Fruit fly (Drosophila melanogaster): Measurements from ENCODE around the gene CG14260.
A peak's percentile ranks its signal among the peaks of the same experiment; 100 is the strongest.

Gene CG14260

dm6 chr3R:27244742-27245400 is 20.4 kb upstream of the CG14260 start, which contains the start of gene CG18766 (continued):
- TF ChIP-seq CG16813 (GFP tag; IDR thresholded peaks at IDR 0.05; ENCODE audit: partially characterized antibody) (0 out of 3 replicates have a peak, but pooled peaks have one; percentile 21), rib (GFP tag; IDR thresholded peaks at IDR 0.05) (no peak), ab (GFP tag; optimal IDR thresholded peaks at IDR 0.05) (peak; percentile 26), Lhr (GFP tag; optimal IDR thresholded peaks at IDR 0.05) (peak; percentile 38), CG10543 (GFP tag; optimal IDR thresholded peaks at IDR 0.05) (peak; percentile 55), Dip3 (GFP tag; optimal IDR thresholded peaks at IDR 0.05) (no peak), CG16779 (GFP tag; IDR thresholded peaks at IDR 0.05) (no peak), gro (GFP tag; optimal IDR thresholded peaks at IDR 0.05) (peak; percentile 56), ro (GFP tag; IDR thresholded peaks at IDR 0.05) (no peak), CG15011 (GFP tag; optimal IDR thresholded peaks at IDR 0.05) (no peak), CG5180 (GFP tag; optimal IDR thresholded peaks at IDR 0.05) (no peak), HmgZ (tag; optimal IDR thresholded peaks at IDR 0.05) (peak; percentile 88), HLH3B (GFP tag; IDR thresholded peaks at IDR 0.05) (no peak), Drgx (GFP tag; IDR thresholded peaks at IDR 0.05) (peak; percentile 10; the same call in 1 of the 2 replicates), az2 (GFP tag; optimal IDR thresholded peaks at IDR 0.05) (no peak), CG15514 (GFP tag; optimal IDR thresholded peaks at IDR 0.05) (peak; percentile 64), CG4730 (GFP tag; IDR thresholded peaks at IDR 0.05) (no peak), CG7987 (GFP tag; optimal IDR thresholded peaks at IDR 0.05) (peak; percentile 6), CG14710 (tag; optimal IDR thresholded peaks at IDR 0.05) (peak; percentile 12), HmgD (GFP tag; optimal IDR thresholded peaks at IDR 0.05) (peak; percentile 86), nerfin-2 (GFP tag; IDR thresholded peaks at IDR 0.05; ENCODE audit: partially characterized antibody) (no peak), ato (GFP tag; IDR thresholded peaks at IDR 0.05; ENCODE audit: partially characterized antibody) (peak; percentile 42; the same call in 1 of the 2 replicates), CG9932 (GFP tag; IDR thresholded peaks at IDR 0.05) (peak; percentile 54), CG13287 (GFP tag; IDR thresholded peaks at IDR 0.05; ENCODE audit: partially characterized antibody) (peak; percentile 47; the same call in 1 of the 2 replicates), Atf6 (GFP tag; IDR thresholded peaks at IDR 0.05) (peak; percentile 27; the same call in 1 of the 2 replicates), CG7745 (tag; optimal IDR thresholded peaks at IDR 0.05) (peak; percentile 32), trem (tag; optimal IDR thresholded peaks at IDR 0.05) (peak; percentile 47), CG6765 (GFP tag; optimal IDR thresholded peaks at IDR 0.05) (no peak), wdn (GFP tag; IDR thresholded peaks at IDR 0.05) (no peak), CTCF (GFP tag; optimal IDR thresholded peaks at IDR 0.05) (peak; percentile 73), knrl (GFP tag; IDR thresholded peaks at IDR 0.05; ENCODE audit: partially characterized antibody) (peak; percentile 24; the same call in 1 of the 3 replicates), Antp (GFP tag; optimal IDR thresholded peaks at IDR 0.05) (peak; percentile 49), CG12659 (GFP tag; optimal IDR thresholded peaks at IDR 0.05) (peak; percentile 62), bcd (GFP tag; optimal IDR thresholded peaks at IDR 0.05) (no peak), D19A (tag; optimal IDR thresholded peaks at IDR 0.05) (peak; percentile 58), pros (GFP tag; optimal IDR thresholded peaks at IDR 0.05) (peak; percentile 4), tx (GFP tag; optimal IDR thresholded peaks at IDR 0.05) (no peak), Spps (tag; optimal IDR thresholded peaks at IDR 0.05) (peak; percentile 3), lab (GFP tag; optimal IDR thresholded peaks at IDR 0.05) (no peak), H2.0 (GFP tag; IDR thresholded peaks at IDR 0.05) (no peak), gcm (GFP tag; optimal IDR thresholded peaks at IDR 0.05) (no peak), cg (GFP tag; optimal IDR thresholded peaks at IDR 0.05) (peak; percentile 84), CG10321 (GFP tag; IDR thresholded peaks at IDR 0.05) (peak; percentile 98), eve (GFP tag; optimal IDR thresholded peaks at IDR 0.05) (no peak), CG6254 (GFP tag; optimal IDR thresholded peaks at IDR 0.05) (no peak), sd (tag; optimal IDR thresholded peaks at IDR 0.05) (no peak), HLH4C (GFP tag; IDR thresholded peaks at IDR 0.05; ENCODE audit: partially characterized antibody) (peak; percentile 30; the same call in 1 of the 3 replicates), Oli (tag; optimal IDR thresholded peaks at IDR 0.05) (no peak), Dip2 (GFP tag; IDR thresholded peaks at IDR 0.05) (no peak)
